Worm (Caenorhabditis elegans): ENCODE results near the gene K09G1.1.

ce11 chrV:9539638-9540037, 43.7 kb upstream of the K09G1.1 start, which contains the start of gene C50F4.12:
- TF ChIP-seq mcd-1 (GFP tag; IDR thresholded peaks at IDR 0.05) (no peak), ama-1 (optimal IDR thresholded peaks at IDR 0.05) (no peak), ama-1 (GFP tag; optimal IDR thresholded peaks at IDR 0.05) (no peak), die-1 (tag; optimal IDR thresholded peaks at IDR 0.05) (no peak), unc-130 (GFP tag; optimal IDR thresholded peaks at IDR 0.05) (no peak), lin-35 (GFP tag; optimal IDR thresholded peaks at IDR 0.05) (no peak), mxl-1 (tag; optimal IDR thresholded peaks at IDR 0.05) (no peak), F55B11.4 (tag; optimal IDR thresholded peaks at IDR 0.05; ENCODE audit: borderline replicate concordance, insufficient read depth) (no peak), F23B12.7 (tag; optimal IDR thresholded peaks at IDR 0.05; ENCODE audit: insufficient read depth) (no peak), unc-62 (GFP tag; optimal IDR thresholded peaks at IDR 0.05) (no peak), dpl-1 (GFP tag; optimal IDR thresholded peaks at IDR 0.05) (no peak), aptf-2 (GFP tag; conservative IDR thresholded peaks at IDR 0.05) (no peak), him-1 (tag; optimal IDR thresholded peaks at IDR 0.05) (no peak), lir-1 (GFP tag; conservative IDR thresholded peaks at IDR 0.05) (no peak), nhr-80 (tag; optimal IDR thresholded peaks at IDR 0.05) (no peak)

Measured in whole organism, young adult.